Worm (Caenorhabditis elegans): ENCODE measurements around the gene hxk-3.

ce11 chrIV:1470364-1470763, 27.1 kb upstream of the hxk-3 start:
- TF ChIP-seq bed-3 (GFP tag; optimal IDR thresholded peaks at IDR 0.05) (no peak), flh-1 (GFP tag; optimal IDR thresholded peaks at IDR 0.05) (no peak), elt-1 (tag; optimal IDR thresholded peaks at IDR 0.05; ENCODE audit: borderline replicate concordance, insufficient read depth) (no peak), nhr-237 (tag; optimal IDR thresholded peaks at IDR 0.05) (no peak)
